Fruit fly (Drosophila melanogaster) S2 (cell line): ENCODE data around the gene Muc68Ca.

Source experiments
- CG8478 ChIP-seq: fragments of >200 bp; optimal IDR thresholded peaks from 2 replicates; lab custom pipeline; 2018
- CTCF ChIP-seq, 2 experiments: fragments of >200 bp; optimal IDR thresholded peaks; 2 replicates each; lab custom pipeline; 2018

- no peak for TF ChIP-seq CG8478 (lab: Kevin White, UChicago)
- no peak for TF ChIP-seq CTCF (optimal IDR thresholded peaks at IDR 0.05; lab: Kevin White, UChicago)
Measured at dm6 chr3L:11578847-11579246, 41.1 kb downstream of the Muc68Ca start.
